Worm (Caenorhabditis elegans): Measurements from ENCODE around the gene Y43F8B.11.

ce11 chrV:19490461-19490860 is 20.0 kb downstream of the Y43F8B.11 start, which contains the start of gene Y43F8B.7:
- no peak for TF ChIP-seq ama-1 (optimal IDR thresholded peaks at IDR 0.05)
- no peak for TF ChIP-seq nfya-1 (tag; optimal IDR thresholded peaks at IDR 0.05)
- no peak for TF ChIP-seq sox-2 (GFP tag; IDR thresholded peaks at IDR 0.05)
- TF ChIP-seq sox-4 (tag; optimal IDR thresholded peaks at IDR 0.05): no peak
- TF ChIP-seq fkh-10 (GFP tag; optimal IDR thresholded peaks at IDR 0.05): no peak
- TF ChIP-seq pros-1 (tag; optimal IDR thresholded peaks at IDR 0.05): no peak
- no peak for TF ChIP-seq npax-4 (tag; optimal IDR thresholded peaks at IDR 0.05)
- TF ChIP-seq zip-5 (tag; optimal IDR thresholded peaks at IDR 0.05): no peak
- TF ChIP-seq syd-9 (tag; optimal IDR thresholded peaks at IDR 0.05): no peak

Measured in whole organism, late embryonic.